Fruit fly (Drosophila melanogaster): ENCODE results near the gene CG10469.

Gene CG10469

dm6 chr3L:6054803-6055202 is 38.3 kb downstream of the CG10469 start, which contains the start of gene tant (continued):
- no peak for TF ChIP-seq CG4328 (GFP tag; optimal IDR thresholded peaks at IDR 0.05)
- TF ChIP-seq Side (GFP tag; optimal IDR thresholded peaks at IDR 0.05): peak; percentile 8
- no peak for TF ChIP-seq CG18619 (GFP tag; optimal IDR thresholded peaks at IDR 0.05)
- no peak for TF ChIP-seq CG4707 (GFP tag; optimal IDR thresholded peaks at IDR 0.05)
- no peak for TF ChIP-seq CG9817 (tag; optimal IDR thresholded peaks at IDR 0.05)
- TF ChIP-seq wor (GFP tag; IDR thresholded peaks at IDR 0.05): no peak
- no peak for TF ChIP-seq dmrt99B (tag; optimal IDR thresholded peaks at IDR 0.05)
- no peak for TF ChIP-seq ttk (GFP tag; IDR thresholded peaks at IDR 0.05)
- no peak for TF ChIP-seq CG15011 (GFP tag; optimal IDR thresholded peaks at IDR 0.05)
- no peak for TF ChIP-seq ash1 (GFP tag; optimal IDR thresholded peaks at IDR 0.05)
- no peak for TF ChIP-seq Mrtf (GFP tag; IDR thresholded peaks at IDR 0.05)
- TF ChIP-seq CG4424 (GFP tag; optimal IDR thresholded peaks at IDR 0.05): no peak
- TF ChIP-seq CG30431 (GFP tag; optimal IDR thresholded peaks at IDR 0.05): no peak
- TF ChIP-seq btn (GFP tag; optimal IDR thresholded peaks at IDR 0.05): no peak
- no peak for TF ChIP-seq usp (GFP tag; optimal IDR thresholded peaks at IDR 0.05)
- TF ChIP-seq CG17612 (GFP tag; IDR thresholded peaks at IDR 0.05): no peak
- TF ChIP-seq dpn (GFP tag; optimal IDR thresholded peaks at IDR 0.05): peak in 1 of 2 experiments; percentile 17
- TF ChIP-seq CG10209 (GFP tag; optimal IDR thresholded peaks at IDR 0.05): no peak
- no peak for TF ChIP-seq luna (GFP tag; optimal IDR thresholded peaks at IDR 0.05)
- TF ChIP-seq Dp (GFP tag; optimal IDR thresholded peaks at IDR 0.05): peak; percentile 73
- TF ChIP-seq CG15514 (GFP tag; optimal IDR thresholded peaks at IDR 0.05): peak; percentile 91
- TF ChIP-seq otp (GFP tag; IDR thresholded peaks at IDR 0.05): no peak
- peak; percentile 55 for TF ChIP-seq yki (optimal IDR thresholded peaks at IDR 0.05)
- peak; percentile 74; the same call in 1 of the 2 replicates for TF ChIP-seq CG42726 (GFP tag; IDR thresholded peaks at IDR 0.05; ENCODE audit: partially characterized antibody)
- no peak for TF ChIP-seq Mes4 (GFP tag; optimal IDR thresholded peaks at IDR 0.05)
- TF ChIP-seq Myb (GFP tag; optimal IDR thresholded peaks at IDR 0.05): peak; percentile 100
- TF ChIP-seq CG7987 (GFP tag; optimal IDR thresholded peaks at IDR 0.05): no peak
- peak; percentile 86 for TF ChIP-seq unc-4 (GFP tag; IDR thresholded peaks at IDR 0.05; ENCODE audit: partially characterized antibody)
- no peak for TF ChIP-seq CG12219 (GFP tag; optimal IDR thresholded peaks at IDR 0.05)
- TF ChIP-seq CG17912 (GFP tag; optimal IDR thresholded peaks at IDR 0.05): no peak
- no peak for TF ChIP-seq Dip3 (GFP tag; optimal IDR thresholded peaks at IDR 0.05)
- TF ChIP-seq Sox100B (GFP tag; optimal IDR thresholded peaks at IDR 0.05): no peak
- TF ChIP-seq ranshi (GFP tag; IDR thresholded peaks at IDR 0.05): no peak
- TF ChIP-seq slbo (GFP tag; IDR thresholded peaks at IDR 0.05): no peak
- TF ChIP-seq CG9215 (GFP tag; IDR thresholded peaks at IDR 0.05): no peak
- no peak for TF ChIP-seq pros (GFP tag; optimal IDR thresholded peaks at IDR 0.05)
- TF ChIP-seq CG3995 (GFP tag; optimal IDR thresholded peaks at IDR 0.05): peak; percentile 94
- peak; percentile 2 for TF ChIP-seq Antp (GFP tag; optimal IDR thresholded peaks at IDR 0.05)
- TF ChIP-seq CG8281 (tag; optimal IDR thresholded peaks at IDR 0.05): no peak
- no peak for TF ChIP-seq vfl (GFP tag; optimal IDR thresholded peaks at IDR 0.05)
- no peak for TF ChIP-seq Rx (GFP tag; IDR thresholded peaks at IDR 0.05)
- TF ChIP-seq slp2 (GFP tag; optimal IDR thresholded peaks at IDR 0.05): no peak
- no peak for TF ChIP-seq CrebB (tag; optimal IDR thresholded peaks at IDR 0.05)
- TF ChIP-seq klu (GFP tag; IDR thresholded peaks at IDR 0.05): no peak
- TF ChIP-seq chif (GFP tag; optimal IDR thresholded peaks at IDR 0.05): peak in 1 of 2 experiments; percentile 13
- TF ChIP-seq Max (GFP tag; optimal IDR thresholded peaks at IDR 0.05): peak; percentile 6
- peak; percentile 96 for TF ChIP-seq CG8478 (optimal IDR thresholded peaks at IDR 0.05)
- TF ChIP-seq lola (GFP tag; optimal IDR thresholded peaks at IDR 0.05): no peak
- TF ChIP-seq CG8359 (GFP tag; optimal IDR thresholded peaks at IDR 0.05; ENCODE audit: borderline replicate concordance): no peak
- TF ChIP-seq fd3F (GFP tag; optimal IDR thresholded peaks at IDR 0.05): no peak
- TF ChIP-seq gsb (GFP tag; IDR thresholded peaks at IDR 0.05): no peak
- TF ChIP-seq CG7963 (GFP tag; IDR thresholded peaks at IDR 0.05; ENCODE audit: partially characterized antibody): peak; percentile 72
